Fruit fly (Drosophila melanogaster): ENCODE data around the gene CG33635.

The CG33635 gene

DNA sequence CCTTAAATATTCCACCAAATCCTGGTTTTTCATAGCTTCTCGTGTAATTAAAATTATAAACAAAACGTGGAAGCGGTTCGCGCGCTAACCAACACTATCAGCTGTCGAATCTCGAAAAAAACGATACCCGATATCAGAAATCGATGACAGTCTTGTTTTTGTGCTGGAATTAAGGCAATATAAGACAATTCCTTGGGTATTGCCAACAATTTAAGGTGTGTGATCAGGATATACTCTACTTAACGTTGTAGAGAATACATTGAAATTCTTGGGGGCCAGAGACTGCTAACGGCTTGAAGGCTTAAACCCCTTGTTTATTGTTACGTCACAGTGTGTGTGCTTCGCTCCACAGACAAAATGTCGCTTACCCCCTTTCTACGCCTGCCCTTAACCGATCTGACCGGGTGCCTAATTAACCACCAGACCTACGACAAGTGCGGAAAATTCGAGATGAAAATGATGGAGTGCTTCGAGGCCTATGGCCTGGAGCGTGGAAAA lies 3.2 kb downstream of the CG33635 start, which contains the start of gene Pus10 (continued):
- TF ChIP-seq Asciz (GFP tag; optimal IDR thresholded peaks at IDR 0.05) (no peak), nerfin-1 (tag; optimal IDR thresholded peaks at IDR 0.05) (peak; percentile 61), ham (GFP tag; IDR thresholded peaks at IDR 0.05) (no peak), cas (GFP tag; IDR thresholded peaks at IDR 0.05) (no peak), Camta (GFP tag; optimal IDR thresholded peaks at IDR 0.05) (no peak), CG8924 (tag; optimal IDR thresholded peaks at IDR 0.05) (peak; percentile 65), CG12769 (tag; optimal IDR thresholded peaks at IDR 0.05) (peak; percentile 4), onecut (GFP tag; IDR thresholded peaks at IDR 0.05) (peak; percentile 14; the same call in 1 of the 2 replicates), Doc2 (GFP tag; IDR thresholded peaks at IDR 0.05) (no peak), dpn (GFP tag; optimal IDR thresholded peaks at IDR 0.05) (peak in 1 of 2 experiments; percentile 0), CG7987 (GFP tag; optimal IDR thresholded peaks at IDR 0.05) (peak; percentile 14), CG34422 (GFP tag; IDR thresholded peaks at IDR 0.05) (no peak), crol (GFP tag; IDR thresholded peaks at IDR 0.05) (no peak), Neu2 (GFP tag; optimal IDR thresholded peaks at IDR 0.05; ENCODE audit: borderline replicate concordance) (peak; percentile 8), CG10147 (GFP tag; optimal IDR thresholded peaks at IDR 0.05) (no peak), CG18011 (GFP tag; optimal IDR thresholded peaks at IDR 0.05) (no peak), CG18262 (tag; optimal IDR thresholded peaks at IDR 0.05) (no peak), CTCF (GFP tag; optimal IDR thresholded peaks at IDR 0.05) (no peak), CG15601 (tag; optimal IDR thresholded peaks at IDR 0.05) (no peak), ase (GFP tag; IDR thresholded peaks at IDR 0.05) (no peak), jumu (GFP tag; optimal IDR thresholded peaks at IDR 0.05) (no peak), Fer3 (tag; optimal IDR thresholded peaks at IDR 0.05) (no peak), Stat92E (GFP tag; optimal IDR thresholded peaks at IDR 0.05) (no peak), Elba2 (GFP tag; optimal IDR thresholded peaks at IDR 0.05) (no peak), da (GFP tag; optimal IDR thresholded peaks at IDR 0.05) (no peak), CG6689 (GFP tag; IDR thresholded peaks at IDR 0.05) (no peak), Bteb2 (GFP tag; optimal IDR thresholded peaks at IDR 0.05) (no peak), CG6765 (GFP tag; optimal IDR thresholded peaks at IDR 0.05) (no peak), chn (GFP tag; optimal IDR thresholded peaks at IDR 0.05) (peak; percentile 47), CG14965 (GFP tag; optimal IDR thresholded peaks at IDR 0.05; ENCODE audit: borderline replicate concordance) (no peak), CG11723 (GFP tag; optimal IDR thresholded peaks at IDR 0.05) (no peak), Bdp1 (GFP tag; optimal IDR thresholded peaks at IDR 0.05) (no peak), CG10462 (GFP tag; optimal IDR thresholded peaks at IDR 0.05) (no peak), E2f1 (GFP tag; IDR thresholded peaks at IDR 0.05) (no peak), CG5180 (GFP tag; optimal IDR thresholded peaks at IDR 0.05) (no peak), CG12659 (GFP tag; optimal IDR thresholded peaks at IDR 0.05) (peak; percentile 25), CG17829 (tag; optimal IDR thresholded peaks at IDR 0.05) (no peak), dimm (GFP tag; IDR thresholded peaks at IDR 0.05) (no peak), Fer1 (GFP tag; optimal IDR thresholded peaks at IDR 0.05) (peak; percentile 29), otp (GFP tag; IDR thresholded peaks at IDR 0.05) (no peak), luna (GFP tag; optimal IDR thresholded peaks at IDR 0.05) (no peak), CG10654 (GFP tag; optimal IDR thresholded peaks at IDR 0.05) (no peak), lbe (GFP tag; optimal IDR thresholded peaks at IDR 0.05) (no peak), kni (GFP tag; optimal IDR thresholded peaks at IDR 0.05) (no peak), Side (GFP tag; optimal IDR thresholded peaks at IDR 0.05) (no peak), CG13775 (GFP tag; optimal IDR thresholded peaks at IDR 0.05) (no peak), CG6254 (GFP tag; optimal IDR thresholded peaks at IDR 0.05) (no peak), sqz (GFP tag; optimal IDR thresholded peaks at IDR 0.05) (peak; percentile 99), CG7271 (tag; optimal IDR thresholded peaks at IDR 0.05) (no peak), sc (optimal IDR thresholded peaks at IDR 0.05) (no peak), sc (GFP tag; optimal IDR thresholded peaks at IDR 0.05) (no peak), CrebB (tag; optimal IDR thresholded peaks at IDR 0.05) (peak; percentile 15)
